Worm (Caenorhabditis elegans): ENCODE results near the gene kvs-3.

The kvs-3 gene

DNA sequence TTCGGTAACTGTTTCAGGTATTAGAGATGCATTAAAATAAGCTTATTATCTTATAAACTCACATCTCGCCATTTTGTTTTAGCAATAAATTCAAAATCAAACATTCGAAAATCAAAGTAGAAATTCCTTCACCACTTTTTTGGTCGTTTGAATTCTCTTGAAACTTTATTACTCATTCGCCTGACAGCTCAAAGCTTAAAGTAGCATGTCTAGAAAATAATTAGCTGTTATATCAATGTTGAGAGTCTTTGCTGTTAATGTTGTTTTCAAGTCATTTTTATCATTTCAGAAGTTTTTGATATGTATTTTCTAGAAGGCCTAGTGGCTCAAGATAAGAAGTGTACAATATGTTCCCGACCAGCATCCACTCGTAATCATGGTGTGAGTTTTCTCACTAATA lies 15.1 kb upstream of the kvs-3 start, which contains the start of gene nhr-39:
Gene nhr-39, plus strand, starts transcription at position 301 of the 400 bp plus-strand sequence.
- TF ChIP-seq hlh-1 (tag; optimal IDR thresholded peaks at IDR 0.05) (no peak), M03D4.4 (tag; optimal IDR thresholded peaks at IDR 0.05) (no peak), nhr-12 (tag; optimal IDR thresholded peaks at IDR 0.05) (no peak), sem-2 (GFP tag; optimal IDR thresholded peaks at IDR 0.05) (no peak), lin-32 (GFP tag; optimal IDR thresholded peaks at IDR 0.05) (no peak), ces-1 (GFP tag; optimal IDR thresholded peaks at IDR 0.05) (no peak), cnd-1 (tag; optimal IDR thresholded peaks at IDR 0.05) (no peak), lsy-2 (tag; optimal IDR thresholded peaks at IDR 0.05) (no peak), pha-4 (tag; optimal IDR thresholded peaks at IDR 0.05) (no peak), ham-2 (GFP tag; optimal IDR thresholded peaks at IDR 0.05) (no peak), tbx-8 (GFP tag; optimal IDR thresholded peaks at IDR 0.05) (no peak), nhr-2 (tag; optimal IDR thresholded peaks at IDR 0.05) (no peak), nhr-76 (tag; optimal IDR thresholded peaks at IDR 0.05) (no peak), unc-62 (GFP tag; optimal IDR thresholded peaks at IDR 0.05) (no peak), snpc-4 (tag; optimal IDR thresholded peaks at IDR 0.05) (no peak), ceh-83 (GFP tag; optimal IDR thresholded peaks at IDR 0.05) (no peak)

DNA sequence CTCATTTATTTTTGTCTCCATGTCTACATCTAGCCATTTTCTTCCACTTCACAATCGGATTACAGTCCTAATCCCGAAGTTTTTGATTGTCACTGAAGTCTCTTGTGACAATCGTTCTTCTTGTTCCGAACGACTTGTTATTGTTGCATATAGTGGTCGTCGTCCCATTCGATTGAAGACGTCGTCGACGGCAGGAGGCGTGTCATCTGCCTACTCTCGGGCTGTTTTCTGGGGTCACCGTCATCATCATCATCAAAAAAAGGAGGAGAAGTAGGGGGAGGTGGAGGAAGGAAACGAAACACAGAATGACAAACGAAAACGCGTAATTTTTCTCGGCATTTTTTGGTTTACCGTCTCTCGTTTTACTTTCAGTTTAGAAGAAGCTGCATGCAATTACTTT lies 13.0 kb upstream of the kvs-3 start, which contains the start of gene F44A2.3:
Gene F44A2.3, plus strand, starts transcription at position 301 of the 400 bp plus-strand sequence.
- TF ChIP-seq ztf-11 (tag; optimal IDR thresholded peaks at IDR 0.05) (no peak), tbx-8 (GFP tag; optimal IDR thresholded peaks at IDR 0.05) (no peak), nhr-12 (tag; optimal IDR thresholded peaks at IDR 0.05) (no peak), snpc-4 (tag; optimal IDR thresholded peaks at IDR 0.05) (no peak), mep-1 (tag; optimal IDR thresholded peaks at IDR 0.05) (no peak), nhr-2 (tag; optimal IDR thresholded peaks at IDR 0.05) (no peak), elt-3 (tag; optimal IDR thresholded peaks at IDR 0.05) (no peak), nhr-237 (tag; optimal IDR thresholded peaks at IDR 0.05) (no peak), nhr-28 (tag; optimal IDR thresholded peaks at IDR 0.05) (no peak), sptf-1 (tag; optimal IDR thresholded peaks at IDR 0.05) (no peak), pha-4 (tag; optimal IDR thresholded peaks at IDR 0.05) (no peak)

DNA sequence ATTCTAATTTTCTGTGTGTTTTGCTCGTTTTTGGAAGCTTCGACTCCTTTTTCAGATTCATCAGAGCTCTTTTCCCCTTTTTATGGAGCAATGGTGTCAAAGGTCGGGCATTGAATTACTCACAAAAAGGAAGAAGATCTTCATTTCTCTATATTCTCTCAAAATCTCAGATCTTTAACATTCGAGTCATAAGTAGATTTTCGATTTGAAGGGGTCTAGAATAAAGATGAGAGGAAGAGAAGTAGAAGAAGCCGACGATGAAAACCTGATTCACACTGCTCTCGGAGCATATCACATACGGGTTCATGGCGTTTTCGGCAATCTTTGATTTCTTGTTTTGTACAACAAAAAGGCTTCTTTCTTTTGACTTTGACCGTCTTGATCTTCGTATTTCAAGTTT lies 5.7 kb upstream of the kvs-3 start:
- TF ChIP-seq ceh-39 (tag; optimal IDR thresholded peaks at IDR 0.05) (no peak), ces-1 (GFP tag; optimal IDR thresholded peaks at IDR 0.05) (peak; percentile 2), lsy-2 (tag; optimal IDR thresholded peaks at IDR 0.05) (no peak), pha-4 (tag; optimal IDR thresholded peaks at IDR 0.05) (no peak), flh-1 (GFP tag; optimal IDR thresholded peaks at IDR 0.05) (no peak), nhr-76 (tag; optimal IDR thresholded peaks at IDR 0.05) (no peak), elt-3 (tag; optimal IDR thresholded peaks at IDR 0.05) (no peak), drap-1 (GFP tag; optimal IDR thresholded peaks at IDR 0.05) (no peak), lin-13 (tag; optimal IDR thresholded peaks at IDR 0.05) (no peak)

DNA sequence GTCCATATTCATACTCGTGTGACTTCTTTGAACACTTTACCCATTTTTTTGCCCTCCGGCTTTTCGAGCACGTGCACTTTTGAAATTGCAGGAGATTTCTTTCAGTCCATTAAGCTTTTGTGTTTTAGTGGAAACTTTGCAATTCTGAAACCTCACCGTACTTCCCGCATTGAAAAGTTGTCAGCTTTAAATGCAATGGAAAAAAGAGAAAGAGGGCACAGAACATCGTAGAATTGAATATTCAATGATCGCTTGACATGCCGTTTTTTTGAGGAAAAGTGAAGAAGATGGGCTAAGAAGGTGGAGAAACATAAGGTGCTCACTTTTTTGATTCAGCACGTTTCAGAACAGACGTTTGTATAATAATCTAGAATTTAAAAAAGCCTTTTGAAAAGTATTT lies 3.7 kb upstream of the kvs-3 start:
- TF ChIP-seq tbx-8 (GFP tag; optimal IDR thresholded peaks at IDR 0.05) (no peak), nhr-28 (tag; optimal IDR thresholded peaks at IDR 0.05) (no peak), lsy-2 (tag; optimal IDR thresholded peaks at IDR 0.05) (no peak), drap-1 (GFP tag; optimal IDR thresholded peaks at IDR 0.05) (no peak), mep-1 (tag; optimal IDR thresholded peaks at IDR 0.05) (no peak), M03D4.4 (tag; optimal IDR thresholded peaks at IDR 0.05) (no peak), mab-5 (tag; optimal IDR thresholded peaks at IDR 0.05) (no peak), blmp-1 (tag; optimal IDR thresholded peaks at IDR 0.05) (no peak)

DNA sequence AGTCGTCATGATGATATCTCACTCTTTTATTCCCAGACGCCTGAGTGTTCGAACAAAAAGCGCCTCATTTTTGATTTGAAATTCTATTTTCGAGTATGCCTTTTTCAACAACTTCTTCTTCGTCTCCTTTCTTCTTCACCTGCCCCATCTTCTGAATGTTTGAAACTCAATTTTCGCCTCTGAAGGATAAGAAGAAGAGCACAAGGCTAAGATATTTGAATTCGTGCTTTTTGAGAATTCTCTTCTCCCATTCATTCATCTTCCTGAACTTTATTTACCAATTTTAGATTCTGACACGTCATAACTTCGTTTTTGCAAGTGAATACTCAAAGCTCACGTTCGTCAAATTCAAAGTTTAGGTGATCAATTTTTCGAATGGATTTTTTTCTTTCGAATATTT lies 1.1 kb upstream of the kvs-3 start:
- TF ChIP-seq ces-1 (GFP tag; optimal IDR thresholded peaks at IDR 0.05): peak; percentile 38
- TF ChIP-seq tbx-8 (GFP tag; optimal IDR thresholded peaks at IDR 0.05): no peak
- TF ChIP-seq elt-3 (tag; optimal IDR thresholded peaks at IDR 0.05): no peak

DNA sequence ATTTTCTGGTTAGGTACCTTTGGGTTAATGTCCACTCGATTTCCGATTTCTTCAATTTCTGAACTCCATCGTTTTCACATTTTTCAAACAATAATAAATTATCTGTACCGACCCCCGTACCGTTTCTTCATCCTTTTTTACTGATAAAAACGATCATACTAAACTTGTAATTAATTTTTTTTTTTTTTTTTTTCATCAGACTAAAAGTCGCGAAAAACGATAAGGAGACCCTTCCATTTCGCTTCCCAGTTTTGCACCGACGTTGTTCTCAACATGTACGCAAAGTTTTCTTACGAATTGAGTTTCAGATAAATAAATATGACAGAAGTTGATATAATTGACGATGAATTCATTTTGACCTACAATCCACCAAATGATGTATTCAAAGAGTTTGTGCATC lies 3.1 kb downstream of the kvs-3 start, which contains the start of gene F44A2.7:
Gene F44A2.7, plus strand, starts transcription at position 301 of the 400 bp plus-strand sequence.
- TF ChIP-seq M03D4.4 (tag; optimal IDR thresholded peaks at IDR 0.05): no peak
- TF ChIP-seq ces-1 (GFP tag; optimal IDR thresholded peaks at IDR 0.05): no peak
- no peak for TF ChIP-seq nhr-2 (tag; optimal IDR thresholded peaks at IDR 0.05)
- no peak for TF ChIP-seq sptf-1 (tag; optimal IDR thresholded peaks at IDR 0.05)

DNA sequence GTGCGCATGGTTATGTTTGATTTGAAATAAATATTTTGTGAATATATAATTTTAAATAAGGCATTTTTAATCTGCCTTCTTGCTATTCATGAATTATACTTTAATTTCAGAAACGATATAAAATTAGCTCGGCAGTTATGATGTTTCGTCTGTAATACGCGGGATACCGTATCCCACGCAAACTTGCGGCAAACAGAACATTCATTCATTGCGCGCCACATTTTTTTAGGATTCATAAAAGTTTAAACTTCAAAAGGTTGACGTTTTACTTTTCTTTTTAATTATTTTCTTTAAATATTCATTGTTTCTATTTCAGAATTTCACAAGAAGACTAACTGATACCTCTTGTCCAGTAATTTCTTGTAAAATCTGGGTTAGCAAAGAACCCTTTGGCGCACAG lies 4.8 kb downstream of the kvs-3 start, which contains the start of gene tag-153:
Gene tag-153, plus strand, starts transcription at position 200 of the 400 bp plus-strand sequence.
- TF ChIP-seq ham-2 (GFP tag; optimal IDR thresholded peaks at IDR 0.05) (no peak), nhr-237 (tag; optimal IDR thresholded peaks at IDR 0.05) (no peak), nhr-28 (tag; optimal IDR thresholded peaks at IDR 0.05) (no peak), unc-120 (tag; optimal IDR thresholded peaks at IDR 0.05; ENCODE audit: poor library complexity, severe bottlenecking) (no peak), sptf-1 (tag; optimal IDR thresholded peaks at IDR 0.05) (no peak), drap-1 (GFP tag; optimal IDR thresholded peaks at IDR 0.05) (no peak), elt-1 (tag; optimal IDR thresholded peaks at IDR 0.05; ENCODE audit: borderline replicate concordance, insufficient read depth) (no peak), nhr-12 (tag; optimal IDR thresholded peaks at IDR 0.05) (no peak), ceh-43 (GFP tag; optimal IDR thresholded peaks at IDR 0.05) (no peak), mab-5 (tag; optimal IDR thresholded peaks at IDR 0.05) (no peak), hlh-1 (tag; optimal IDR thresholded peaks at IDR 0.05) (no peak), tbx-8 (GFP tag; optimal IDR thresholded peaks at IDR 0.05) (no peak), zip-8 (tag; optimal IDR thresholded peaks at IDR 0.05) (no peak), mep-1 (tag; optimal IDR thresholded peaks at IDR 0.05) (no peak), blmp-1 (tag; optimal IDR thresholded peaks at IDR 0.05) (no peak), ces-1 (GFP tag; optimal IDR thresholded peaks at IDR 0.05) (no peak), lin-13 (tag; optimal IDR thresholded peaks at IDR 0.05) (no peak)
